Worm (Caenorhabditis elegans): ENCODE data around the gene R05D8.7.
A peak's percentile ranks its signal among the peaks of the same experiment; 100 is the strongest.

The R05D8.7 gene

ce11 chrV:2767465-2767864, 4.5 kb upstream of the R05D8.7 start, which contains the start of gene R05D8.9:
R05D8.9 (minus strand) TSS chrV:2767565.
- TF ChIP-seq unc-62 (GFP tag; optimal IDR thresholded peaks at IDR 0.05 in 1 of 2) (peak in 1 of 2 experiments; percentile 64), unc-62 (tag; optimal IDR thresholded peaks at IDR 0.05) (no peak), cey-2 (tag; optimal IDR thresholded peaks at IDR 0.05; ENCODE audit: borderline replicate concordance, insufficient read depth) (no peak), nhr-28 (tag; optimal IDR thresholded peaks at IDR 0.05) (peak; percentile 78)

- no peak for TF ChIP-seq Y75B8A.6 (GFP tag; IDR thresholded peaks at IDR 0.05)
- no peak for TF ChIP-seq arid-1 (GFP tag; conservative IDR thresholded peaks at IDR 0.05)
- no peak for TF ChIP-seq hmg-1.1 (GFP tag; IDR thresholded peaks at IDR 0.05)
- no peak for TF ChIP-seq saeg-2 (GFP tag; IDR thresholded peaks at IDR 0.05)
- TF ChIP-seq lim-7 (GFP tag; IDR thresholded peaks at IDR 0.05): no peak
- TF ChIP-seq nhr-77 (tag; optimal IDR thresholded peaks at IDR 0.05): peak; percentile 81
- TF ChIP-seq lin-1 (GFP tag; IDR thresholded peaks at IDR 0.05): no peak
- TF ChIP-seq daf-16 (GFP tag; optimal IDR thresholded peaks at IDR 0.05): no peak
- TF ChIP-seq daf-16 (tag; optimal IDR thresholded peaks at IDR 0.05): peak; percentile 76
- TF ChIP-seq ztf-11 (tag; optimal IDR thresholded peaks at IDR 0.05): no peak
- TF ChIP-seq Y48G9A.11 (GFP tag; IDR thresholded peaks at IDR 0.05): no peak
- TF ChIP-seq daf-8 (GFP tag; IDR thresholded peaks at IDR 0.05): no peak
- TF ChIP-seq zip-2 (tag; optimal IDR thresholded peaks at IDR 0.05): no peak
- TF ChIP-seq ceh-28 (tag; optimal IDR thresholded peaks at IDR 0.05): no peak
- TF ChIP-seq mep-1 (tag; optimal IDR thresholded peaks at IDR 0.05): no peak
- no peak for TF ChIP-seq ceh-44 (GFP tag; IDR thresholded peaks at IDR 0.05)
- TF ChIP-seq php-3 (GFP tag; IDR thresholded peaks at IDR 0.05): 0 out of 2 replicates have a peak, but pooled peaks have one; percentile 11
- no peak for TF ChIP-seq ces-1 (GFP tag; optimal IDR thresholded peaks at IDR 0.05)
- TF ChIP-seq snpc-4 (tag; optimal IDR thresholded peaks at IDR 0.05): no peak
- TF ChIP-seq ZK337.2 (GFP tag; IDR thresholded peaks at IDR 0.05): no peak
- TF ChIP-seq lin-29 (GFP tag; IDR thresholded peaks at IDR 0.05): no peak
- TF ChIP-seq lin-39 (tag; optimal IDR thresholded peaks at IDR 0.05): no peak
- no peak for TF ChIP-seq ceh-82 (tag; optimal IDR thresholded peaks at IDR 0.05)
- no peak for TF ChIP-seq unc-130 (GFP tag; optimal IDR thresholded peaks at IDR 0.05)
- TF ChIP-seq hlh-30 (tag; optimal IDR thresholded peaks at IDR 0.05; ENCODE audit: insufficient read depth): no peak
- TF ChIP-seq pha-4 (GFP tag; IDR thresholded peaks at IDR 0.05): no peak
- TF ChIP-seq pha-4 (tag; optimal IDR thresholded peaks at IDR 0.05): no peak
- no peak for TF ChIP-seq Y105C5A.15 (GFP tag; IDR thresholded peaks at IDR 0.05)
- no peak for TF ChIP-seq lsy-2 (tag; optimal IDR thresholded peaks at IDR 0.05)
- TF ChIP-seq nhr-28 (tag; optimal IDR thresholded peaks at IDR 0.05): peak; percentile 92
- TF ChIP-seq tag-97 (GFP tag; IDR thresholded peaks at IDR 0.05): no peak
- peak; percentile 71 for TF ChIP-seq dmd-6 (GFP tag; IDR thresholded peaks at IDR 0.05)
- no peak for TF ChIP-seq hif-1 (tag; optimal IDR thresholded peaks at IDR 0.05)
- no peak for TF ChIP-seq vab-7 (GFP tag; IDR thresholded peaks at IDR 0.05)
- no peak for TF ChIP-seq lin-38 (GFP tag; IDR thresholded peaks at IDR 0.05)
- TF ChIP-seq daf-12 (tag; optimal IDR thresholded peaks at IDR 0.05): no peak
- no peak for TF ChIP-seq duxl-1 (tag; optimal IDR thresholded peaks at IDR 0.05; ENCODE audit: poor library complexity)
- TF ChIP-seq aly-2 (tag; optimal IDR thresholded peaks at IDR 0.05): no peak
- no peak for TF ChIP-seq egl-27 (tag; optimal IDR thresholded peaks at IDR 0.05)
- no peak for TF ChIP-seq madf-5 (GFP tag; IDR thresholded peaks at IDR 0.05)
- no peak for TF ChIP-seq set-16 (GFP tag; IDR thresholded peaks at IDR 0.05)
- TF ChIP-seq pqm-1 (tag; optimal IDR thresholded peaks at IDR 0.05): peak; percentile 65
- no peak for TF ChIP-seq dmd-9 (GFP tag; IDR thresholded peaks at IDR 0.05)
- no peak for TF ChIP-seq dmd-8 (GFP tag; IDR thresholded peaks at IDR 0.05)
- peak; percentile 25 for TF ChIP-seq hlh-11 (tag; optimal IDR thresholded peaks at IDR 0.05)
- TF ChIP-seq unc-62 (GFP tag; optimal IDR thresholded peaks at IDR 0.05 in 1 of 2): no peak
- no peak for TF ChIP-seq unc-62 (tag; optimal IDR thresholded peaks at IDR 0.05)
- TF ChIP-seq zag-1 (tag; optimal IDR thresholded peaks at IDR 0.05): no peak
- no peak for TF ChIP-seq mdt-29 (GFP tag; IDR thresholded peaks at IDR 0.05)
Observed at ce11 chrV:2765052-2765451, 2.0 kb upstream of the R05D8.7 start, which contains the start of gene dhs-14. dhs-14 (minus strand) TSS chrV:2765200.
